Worm (Caenorhabditis elegans) whole organism, mixed stage, embryonic: ENCODE data around the gene fis-2.

Source experiments
- M03D4.4 ChIP-seq: sonication (generic microtip); optimal IDR thresholded peaks from 2 replicates; lab custom pipeline; 2017; ENCODE audit warnings: mild to moderate bottlenecking, missing genetic modification characterization, missing compliant biosample characterization
- bed-3 ChIP-seq: fragments of 200-800 bp; sonication (Bioruptor generic); optimal IDR thresholded peaks from 3 replicates; lab custom pipeline; 2018; ENCODE audit warnings: mild to moderate bottlenecking, missing genetic modification characterization, moderate library complexity, missing compliant biosample characterization
- blmp-1 ChIP-seq: fragments of 150-350 bp; optimal IDR thresholded peaks from 2 replicates; lab custom pipeline; 2014; ENCODE audit warnings: missing biosample characterization, missing genetic modification characterization
- ceh-39 ChIP-seq: fragments of 150-350 bp; optimal IDR thresholded peaks from 2 replicates; lab custom pipeline; 2014; ENCODE audit warnings: missing biosample characterization, missing genetic modification characterization
- ceh-43 ChIP-seq: fragments of 200-800 bp; sonication (Bioruptor generic); optimal IDR thresholded peaks from 2 replicates; lab custom pipeline; 2018; ENCODE audit warnings: mild to moderate bottlenecking, missing genetic modification characterization, moderate library complexity, missing compliant biosample characterization
- ceh-83 ChIP-seq: fragments of 200-800 bp; sonication (Bioruptor generic); optimal IDR thresholded peaks from 2 replicates; lab custom pipeline; 2018; ENCODE audit warnings: mild to moderate bottlenecking, missing genetic modification characterization, missing compliant biosample characterization
- ces-1 ChIP-seq: fragments of 150-350 bp; optimal IDR thresholded peaks from 2 replicates; lab custom pipeline; 2014; ENCODE audit warnings: missing biosample characterization, missing genetic modification reagents, missing genetic modification characterization
- cnd-1 ChIP-seq: fragments of 200-800 bp; sonication (Bioruptor generic); optimal IDR thresholded peaks from 2 replicates; lab custom pipeline; 2018; ENCODE audit warnings: mild to moderate bottlenecking, missing genetic modification characterization, missing compliant biosample characterization
- drap-1 ChIP-seq: fragments of 200-800 bp; sonication (Bioruptor generic); optimal IDR thresholded peaks from 3 replicates; lab custom pipeline; 2018; ENCODE audit warnings: mild to moderate bottlenecking, missing genetic modification characterization, missing compliant biosample characterization
- elt-1 ChIP-seq: sonication (generic microtip); optimal IDR thresholded peaks from 2 replicates; lab custom pipeline; 2017; ENCODE audit warnings: missing genetic modification characterization, mild to moderate bottlenecking, missing compliant biosample characterization, antibody characterized with exemption, moderate library complexity, borderline replicate concordance; ENCODE audit not compliant: insufficient read depth
- flh-1 ChIP-seq: fragments of 200-800 bp; sonication (Bioruptor generic); optimal IDR thresholded peaks from 2 replicates; lab custom pipeline; 2018; ENCODE audit warnings: mild to moderate bottlenecking, missing genetic modification characterization, moderate library complexity, missing compliant biosample characterization
- ham-2 ChIP-seq: fragments of 200-800 bp; sonication (Bioruptor generic); optimal IDR thresholded peaks from 2 replicates; lab custom pipeline; 2018; ENCODE audit warnings: mild to moderate bottlenecking, missing genetic modification characterization, missing compliant biosample characterization
- hlh-1 ChIP-seq: fragments of 150-350 bp; optimal IDR thresholded peaks from 2 replicates; lab custom pipeline; 2014; ENCODE audit warnings: missing biosample characterization, missing genetic modification reagents, missing genetic modification characterization
- lin-13 ChIP-seq: fragments of 150-350 bp; optimal IDR thresholded peaks from 2 replicates; lab custom pipeline; 2014; ENCODE audit warnings: missing biosample characterization, missing genetic modification characterization
- lin-32 ChIP-seq: fragments of 200-800 bp; sonication (Bioruptor generic); optimal IDR thresholded peaks from 2 replicates; lab custom pipeline; 2018; ENCODE audit warnings: mild to moderate bottlenecking, missing genetic modification characterization, missing compliant biosample characterization
- lsy-2 ChIP-seq: fragments of 150-350 bp; optimal IDR thresholded peaks from 2 replicates; lab custom pipeline; 2014; ENCODE audit warnings: missing biosample characterization, missing genetic modification characterization
- mab-5 ChIP-seq: fragments of 150-350 bp; optimal IDR thresholded peaks from 2 replicates; lab custom pipeline; 2014; ENCODE audit warnings: missing biosample characterization, missing genetic modification characterization
- mep-1 ChIP-seq: fragments of 150-350 bp; optimal IDR thresholded peaks from 2 replicates; lab custom pipeline; 2017; ENCODE audit warnings: missing biosample characterization, missing genetic modification reagents, missing genetic modification characterization, inconsistent platforms
- mls-2 ChIP-seq: sonication (generic microtip); optimal IDR thresholded peaks from 2 replicates; lab custom pipeline; 2016; ENCODE audit warnings: mild to moderate bottlenecking, missing genetic modification characterization, moderate library complexity, missing compliant biosample characterization
- nhr-12 ChIP-seq: fragments of 150-350 bp; optimal IDR thresholded peaks from 2 replicates; lab custom pipeline; 2014; ENCODE audit warnings: missing biosample characterization, missing genetic modification characterization
- nhr-237 ChIP-seq: fragments of 150-350 bp; optimal IDR thresholded peaks from 2 replicates; lab custom pipeline; 2014; ENCODE audit warnings: missing biosample characterization, missing genetic modification characterization
- pha-4 ChIP-seq: fragments of 150-350 bp; optimal IDR thresholded peaks from 2 replicates; lab custom pipeline; 2018; ENCODE audit warnings: missing biosample characterization, missing genetic modification reagents, missing genetic modification characterization
- sem-2 ChIP-seq: fragments of 200-800 bp; sonication (Bioruptor generic); optimal IDR thresholded peaks from 2 replicates; lab custom pipeline; 2018; ENCODE audit warnings: mild to moderate bottlenecking, missing genetic modification characterization, missing compliant biosample characterization
- snpc-4 ChIP-seq: fragments of 150-350 bp; optimal IDR thresholded peaks from 2 replicates; lab custom pipeline; 2014; ENCODE audit warnings: missing biosample characterization, missing genetic modification characterization
- sptf-1 ChIP-seq: sonication (generic microtip); optimal IDR thresholded peaks from 2 replicates; lab custom pipeline; 2017; ENCODE audit warnings: mild to moderate bottlenecking, missing genetic modification characterization, moderate library complexity, missing compliant biosample characterization
- unc-120 ChIP-seq: sonication (generic microtip); optimal IDR thresholded peaks from 2 replicates; lab custom pipeline; 2017; ENCODE audit warnings: missing genetic modification characterization, missing compliant biosample characterization; ENCODE audit not compliant: poor library complexity, severe bottlenecking
- unc-39 ChIP-seq: fragments of 150-350 bp; optimal IDR thresholded peaks from 2 replicates; lab custom pipeline; 2014; ENCODE audit warnings: missing biosample characterization, missing genetic modification characterization
- zip-8 ChIP-seq: fragments of 150-350 bp; optimal IDR thresholded peaks from 2 replicates; lab custom pipeline; 2014; ENCODE audit warnings: missing biosample characterization, missing genetic modification characterization

Gene fis-2

ce11 chrX:8302299-8302698, 17.3 kb upstream of the fis-2 start, which contains the start of gene inx-5:
Gene inx-5 (minus strand): TSS chrX:8302399.
- TF ChIP-seq flh-1 (GFP tag; lab: Kevin White, UChicago) (no peak), ham-2 (no peak), snpc-4 (tag; lab: Kevin White, UChicago) (no peak), zip-8 (tag; lab: Kevin White, UChicago) (no peak), hlh-1 (tag; lab: Kevin White, UChicago) (no peak), sem-2 (GFP tag; lab: Kevin White, UChicago) (no peak)
- TF ChIP-seq, all 35 proteins: peak for 0

ce11 chrX:8299554-8299953, 14.5 kb upstream of the fis-2 start, which contains the start of gene ced-13:
Gene ced-13 (minus strand): TSS chrX:8299654.
- no peak for TF ChIP-seq drap-1 (GFP tag; lab: Kevin White, UChicago)
- no peak for TF ChIP-seq ham-2
- TF ChIP-seq hlh-1 (tag; lab: Kevin White, UChicago): no peak

ce11 chrX:8297333-8297732, 12.3 kb upstream of the fis-2 start:
- TF ChIP-seq ceh-39 (tag; lab: Kevin White, UChicago): no peak
- TF ChIP-seq nhr-237: no peak
- TF ChIP-seq mab-5 (tag; lab: Kevin White, UChicago): no peak
- no peak for TF ChIP-seq lin-32 (GFP tag; lab: Kevin White, UChicago)
- no peak for TF ChIP-seq mls-2
- TF ChIP-seq nhr-12: no peak
- TF ChIP-seq lsy-2 (tag; lab: Kevin White, UChicago): no peak
- TF ChIP-seq sem-2 (GFP tag; lab: Kevin White, UChicago): no peak
- no peak for TF ChIP-seq ceh-83
- no peak for TF ChIP-seq bed-3 (GFP tag; lab: Kevin White, UChicago)
- no peak for TF ChIP-seq cnd-1
- TF ChIP-seq mep-1 (tag; lab: Kevin White, UChicago): no peak

- TF ChIP-seq zip-8 (tag; lab: Kevin White, UChicago) (no peak), elt-1 (tag; lab: Kevin White, UChicago) (no peak), snpc-4 (tag; lab: Kevin White, UChicago) (no peak), ceh-43 (GFP tag; lab: Kevin White, UChicago) (no peak), ces-1 (GFP tag; lab: Kevin White, UChicago) (no peak), M03D4.4 (tag; lab: Kevin White, UChicago) (no peak), lin-32 (GFP tag; lab: Kevin White, UChicago) (no peak), ceh-39 (tag; lab: Kevin White, UChicago) (no peak), drap-1 (GFP tag; lab: Kevin White, UChicago) (no peak), unc-39 (no peak), nhr-237 (no peak), sem-2 (GFP tag; lab: Kevin White, UChicago) (no peak), mab-5 (tag; lab: Kevin White, UChicago) (no peak)
- TF ChIP-seq, all 35 proteins: peak for 0
These were observed 9.6 kb upstream of the fis-2 start, which contains the start of gene R09F10.3 for ce11 chrX:8294586-8294985. Gene R09F10.3 (plus strand): TSS chrX:8294625.

- TF ChIP-seq ceh-39 (tag; lab: Kevin White, UChicago): peak; percentile 68
- no peak for TF ChIP-seq zip-8 (tag; lab: Kevin White, UChicago)
- peak; percentile 43 for TF ChIP-seq hlh-1 (tag; lab: Kevin White, UChicago)
- TF ChIP-seq blmp-1 (tag; lab: Kevin White, UChicago): no peak
- TF ChIP-seq cnd-1: peak; percentile 17
- TF ChIP-seq nhr-237: peak; percentile 69
- TF ChIP-seq sptf-1 (tag; lab: Kevin White, UChicago): peak; percentile 33
- peak; percentile 59 for TF ChIP-seq pha-4 (tag; lab: Kevin White, UChicago)
- peak; percentile 88 for TF ChIP-seq unc-120
- TF ChIP-seq mls-2: peak; percentile 23
- TF ChIP-seq lsy-2 (tag; lab: Kevin White, UChicago): peak; percentile 48
- peak; percentile 59 for TF ChIP-seq drap-1 (GFP tag; lab: Kevin White, UChicago)
- TF ChIP-seq mep-1 (tag; lab: Kevin White, UChicago): peak; percentile 92
- TF ChIP-seq unc-39: no peak
- TF ChIP-seq lin-13 (tag; lab: Kevin White, UChicago): peak; percentile 9
These were observed 1.8 kb upstream of the fis-2 start, which contains the start of gene sec-16A.2 for ce11 chrX:8286740-8287299. Gene sec-16A.2 (plus strand): TSS chrX:8287249.
